Fruit fly (Drosophila melanogaster) whole organism, embryonic: ENCODE measurements around the gene IntS6.

Experiments
- Bgb ChIP-seq: fragments of 200-800 bp; sonication (Bioruptor generic); IDR thresholded peaks from 2 replicates; pipeline ENCODE4 v1.3.6; 2022; ENCODE audit warnings: missing biosample characterization, missing genetic modification characterization; ENCODE audit not compliant: partially characterized antibody
- CG10366 ChIP-seq: fragments of 200-800 bp; sonication (Bioruptor generic); IDR thresholded peaks from 2 replicates; pipeline ENCODE4 v1.3.6; 2022; ENCODE audit warnings: missing biosample characterization, missing genetic modification characterization
- CG10431 ChIP-seq: fragments of 200-800 bp; sonication (Bioruptor generic); optimal IDR thresholded peaks from 3 replicates; lab custom pipeline; 2018; ENCODE audit warnings: missing biosample characterization, mild to moderate bottlenecking, missing genetic modification characterization
- CG11398 ChIP-seq: fragments of 200-800 bp; sonication (Bioruptor generic); optimal IDR thresholded peaks from 2 replicates; lab custom pipeline; 2016; ENCODE audit warnings: missing biosample characterization, missing genetic modification characterization
- CG12219 ChIP-seq: fragments of 200-800 bp; sonication (Bioruptor generic); optimal IDR thresholded peaks from 3 replicates; lab custom pipeline; 2018; ENCODE audit warnings: missing biosample characterization, mild to moderate bottlenecking, missing genetic modification characterization
- CG14667 ChIP-seq: fragments of 200-800 bp; sonication (Bioruptor generic); IDR thresholded peaks from 2 replicates; pipeline ENCODE4 v1.3.6; 2022; ENCODE audit warnings: missing biosample characterization, missing genetic modification characterization
- CG14860 ChIP-seq: fragments of 200-800 bp; sonication (Bioruptor generic); IDR thresholded peaks from 3 replicates; pipeline ENCODE4 v1.3.6; 2022; ENCODE audit warnings: missing biosample characterization, missing genetic modification characterization; ENCODE audit not compliant: partially characterized antibody
- CG1529 ChIP-seq: fragments of 200-800 bp; sonication (Bioruptor generic); optimal IDR thresholded peaks from 3 replicates; lab custom pipeline; 2018; ENCODE audit warnings: missing biosample characterization, missing genetic modification characterization
- CG1602 ChIP-seq: fragments of 200-800 bp; sonication (Bioruptor generic); optimal IDR thresholded peaks from 3 replicates; lab custom pipeline; 2016; ENCODE audit warnings: missing biosample characterization, missing genetic modification characterization
- CG17802 ChIP-seq: fragments of 200-800 bp; sonication (Bioruptor generic); optimal IDR thresholded peaks from 2 replicates; lab custom pipeline; 2018; ENCODE audit warnings: missing biosample characterization, mild to moderate bottlenecking, missing genetic modification characterization, moderate library complexity
- CG17829 ChIP-seq: fragments of 200-800 bp; optimal IDR thresholded peaks from 2 replicates; lab custom pipeline; 2019; ENCODE audit warnings: missing biosample characterization, mild to moderate bottlenecking, missing genetic modification characterization, moderate library complexity
- CG18476 ChIP-seq: fragments of 200-800 bp; sonication (Bioruptor generic); optimal IDR thresholded peaks from 2 replicates; lab custom pipeline; 2016; ENCODE audit warnings: missing biosample characterization, mild to moderate bottlenecking, missing genetic modification characterization
- CG18619 ChIP-seq: fragments of 200-800 bp; sonication (Bioruptor generic); optimal IDR thresholded peaks from 3 replicates; lab custom pipeline; 2017; ENCODE audit warnings: missing biosample characterization, mild to moderate bottlenecking, missing genetic modification characterization
- CG18764 ChIP-seq: fragments of 200-800 bp; sonication (Bioruptor generic); optimal IDR thresholded peaks from 3 replicates; lab custom pipeline; 2016; ENCODE audit warnings: missing biosample characterization, missing genetic modification characterization
- CG2199 ChIP-seq: fragments of 200-800 bp; sonication (Bioruptor generic); IDR thresholded peaks from 3 replicates; pipeline ENCODE4 v1.3.6; 2022; ENCODE audit warnings: missing biosample characterization, missing genetic modification characterization
- CG2202 ChIP-seq: fragments of 200-800 bp; sonication (Bioruptor generic); optimal IDR thresholded peaks from 2 replicates; lab custom pipeline; 2018; ENCODE audit warnings: missing biosample characterization, mild to moderate bottlenecking, missing genetic modification characterization
- CG2678 ChIP-seq: fragments of 200-800 bp; sonication (Bioruptor generic); optimal IDR thresholded peaks from 3 replicates; lab custom pipeline; 2019; ENCODE audit warnings: missing biosample characterization, mild to moderate bottlenecking, missing genetic modification characterization, moderate library complexity
- CG8281 ChIP-seq: fragments of 200-800 bp; sonication (Bioruptor generic); optimal IDR thresholded peaks from 2 replicates; lab custom pipeline; 2018; ENCODE audit warnings: missing biosample characterization, mild to moderate bottlenecking, missing genetic modification characterization, moderate library complexity
- Doc3 ChIP-seq: fragments of 200-800 bp; sonication (Bioruptor generic); IDR thresholded peaks from 3 replicates; pipeline ENCODE4 v1.3.6; 2022; ENCODE audit warnings: missing biosample characterization, missing genetic modification characterization; ENCODE audit not compliant: partially characterized antibody
- Fer3 ChIP-seq: fragments of 200-800 bp; sonication (Bioruptor generic); optimal IDR thresholded peaks from 2 replicates; lab custom pipeline; 2018; ENCODE audit warnings: missing biosample characterization, mild to moderate bottlenecking, missing genetic modification characterization, moderate library complexity
- H15 ChIP-seq: fragments of 200-800 bp; sonication (Bioruptor generic); IDR thresholded peaks from 3 replicates; pipeline ENCODE4 v1.3.6; 2022; ENCODE audit warnings: missing biosample characterization, missing genetic modification characterization
- HmgZ ChIP-seq: fragments of 200-800 bp; sonication (Bioruptor generic); optimal IDR thresholded peaks from 2 replicates; lab custom pipeline; 2018; ENCODE audit warnings: missing biosample characterization, mild to moderate bottlenecking, missing genetic modification characterization
- Med ChIP-seq: fragments of 200-800 bp; sonication (Bioruptor generic); peaks from one replicate; lab custom pipeline; 2016; ENCODE audit warnings: missing biosample characterization, missing genetic modification characterization, mild to moderate bottlenecking, inconsistent platforms, moderate library complexity
- Neu2 ChIP-seq: fragments of 200-800 bp; sonication (Bioruptor generic); optimal IDR thresholded peaks from 3 replicates; lab custom pipeline; 2016; ENCODE audit warnings: missing biosample characterization, missing genetic modification characterization, borderline replicate concordance
- Nf-YB ChIP-seq: fragments of 200-800 bp; sonication (Bioruptor generic); optimal IDR thresholded peaks from 3 replicates; lab custom pipeline; 2019; ENCODE audit warnings: missing biosample characterization, mild to moderate bottlenecking, missing genetic modification characterization, moderate library complexity
- Taf1 ChIP-seq: fragments of 200-800 bp; sonication (Bioruptor generic); IDR thresholded peaks from 2 replicates; pipeline ENCODE4 v1.3.6; 2022; ENCODE audit warnings: missing biosample characterization, missing genetic modification characterization
- Trl ChIP-seq, 3 experiments: fragments of >200 bp in 2 of 3; fragments of 200-800 bp in 1 of 3; sonication (Bioruptor generic) in 1 of 3; optimal IDR thresholded peaks; 2 replicates in 1 of 3; 3 replicates in 2 of 3; lab custom pipeline; 2016 to 2017; ENCODE audit warnings: missing biosample characterization in 1 of 3, missing genetic modification characterization in 1 of 3
- YL-1 ChIP-seq: fragments of 200-800 bp; sonication (Bioruptor generic); optimal IDR thresholded peaks from 3 replicates; lab custom pipeline; 2017; ENCODE audit warnings: missing biosample characterization, mild to moderate bottlenecking, missing genetic modification characterization
- ash1 ChIP-seq: fragments of 200-800 bp; sonication (Bioruptor generic); optimal IDR thresholded peaks from 2 replicates; lab custom pipeline; 2018; ENCODE audit warnings: missing biosample characterization, mild to moderate bottlenecking, missing genetic modification characterization
- bowl ChIP-seq: fragments of 200-800 bp; sonication (Bioruptor generic); IDR thresholded peaks from 2 replicates; pipeline ENCODE4 v1.3.6; 2022; ENCODE audit warnings: missing biosample characterization, missing genetic modification characterization
- br ChIP-seq: fragments of >200 bp; optimal IDR thresholded peaks from 2 replicates; lab custom pipeline; 2017
- cwo ChIP-seq: fragments of 200-800 bp; sonication (Bioruptor generic); optimal IDR thresholded peaks from 3 replicates; lab custom pipeline; 2017; ENCODE audit warnings: missing biosample characterization, missing genetic modification characterization, mild to moderate bottlenecking, moderate library complexity, missing genetic modification reagents
- danr ChIP-seq: fragments of 200-800 bp; sonication (Bioruptor generic); IDR thresholded peaks from 2 replicates; pipeline ENCODE4 v1.3.6; 2022; ENCODE audit warnings: missing biosample characterization, missing genetic modification characterization
- gce ChIP-seq: fragments of 200-800 bp; sonication (Bioruptor generic); IDR thresholded peaks from 3 replicates; pipeline ENCODE4 v1.3.6; 2022; ENCODE audit warnings: missing biosample characterization, missing genetic modification characterization
- klu ChIP-seq: fragments of 200-800 bp; sonication (Bioruptor generic); IDR thresholded peaks from 2 replicates; pipeline ENCODE4 v1.3.6; 2022; ENCODE audit warnings: missing biosample characterization, missing genetic modification characterization
- lmd ChIP-seq: fragments of 200-800 bp; sonication (Bioruptor generic); IDR thresholded peaks from 2 replicates; pipeline ENCODE4 v1.3.6; 2022; ENCODE audit warnings: missing biosample characterization, missing genetic modification characterization
- lola ChIP-seq, 3 experiments: fragments of >200 bp in 2 of 3; fragments of 200-800 bp in 1 of 3; sonication (Bioruptor generic) in 1 of 3; optimal IDR thresholded peaks; 2 replicates each; lab custom pipeline; 2017 to 2019; ENCODE audit warnings: missing biosample characterization in 3 of 3, missing genetic modification characterization in 3 of 3, mild to moderate bottlenecking in 1 of 3, moderate library complexity in 1 of 3
- mirr ChIP-seq: fragments of 200-800 bp; sonication (Bioruptor generic); optimal IDR thresholded peaks from 3 replicates; lab custom pipeline; 2018; ENCODE audit warnings: missing biosample characterization, mild to moderate bottlenecking, missing genetic modification characterization
- p53 ChIP-seq: fragments of 200-800 bp; sonication (Bioruptor generic); optimal IDR thresholded peaks from 2 replicates; lab custom pipeline; 2016; ENCODE audit warnings: missing biosample characterization, missing genetic modification characterization
- pb ChIP-seq: fragments of 200-800 bp; sonication (Bioruptor generic); optimal IDR thresholded peaks from 3 replicates; lab custom pipeline; 2016; ENCODE audit warnings: missing biosample characterization, missing genetic modification characterization
- ro ChIP-seq: fragments of 200-800 bp; sonication (Bioruptor generic); IDR thresholded peaks from 2 replicates; pipeline ENCODE4 v1.3.6; 2022; ENCODE audit warnings: missing biosample characterization, missing genetic modification characterization
- salm ChIP-seq: fragments of 200-800 bp; sonication (Bioruptor generic); optimal IDR thresholded peaks from 2 replicates; lab custom pipeline; 2018; ENCODE audit warnings: missing biosample characterization, mild to moderate bottlenecking, missing genetic modification characterization
- schlank ChIP-seq: fragments of 200-800 bp; sonication (Bioruptor generic); optimal IDR thresholded peaks from 2 replicates; lab custom pipeline; 2018; ENCODE audit warnings: missing biosample characterization, mild to moderate bottlenecking, missing genetic modification characterization
- slp2 ChIP-seq: fragments of 200-800 bp; sonication (Bioruptor generic); optimal IDR thresholded peaks from 2 replicates; lab custom pipeline; 2016; ENCODE audit warnings: missing biosample characterization, missing genetic modification characterization
- tll ChIP-seq, 2 experiments: fragments of 200-800 bp in 1 of 2; fragments of >200 bp in 1 of 2; sonication (Bioruptor generic) in 1 of 2; optimal IDR thresholded peaks; 2 replicates each; lab custom pipeline; 2017 to 2019; ENCODE audit warnings: missing biosample characterization in 2 of 2, missing genetic modification characterization in 2 of 2, mild to moderate bottlenecking in 1 of 2, moderate library complexity in 1 of 2
- usp ChIP-seq: fragments of >200 bp; optimal IDR thresholded peaks from 2 replicates; lab custom pipeline; 2017; ENCODE audit warnings: missing biosample characterization, missing genetic modification characterization
- wek ChIP-seq: fragments of 200-800 bp; sonication (Bioruptor generic); optimal IDR thresholded peaks from 3 replicates; lab custom pipeline; 2018; ENCODE audit warnings: missing biosample characterization, mild to moderate bottlenecking, missing genetic modification characterization, moderate library complexity
- yki ChIP-seq: fragments of >200 bp; optimal IDR thresholded peaks from 3 replicates; lab custom pipeline; 2018
- zen ChIP-seq: fragments of 200-800 bp; sonication (Bioruptor generic); optimal IDR thresholded peaks from 3 replicates; lab custom pipeline; 2018; ENCODE audit warnings: missing biosample characterization, mild to moderate bottlenecking, missing genetic modification characterization, moderate library complexity

IntS6 gene

dm6 chrX:5744992-5745732 lies 1.9 kb downstream of the IntS6 start (continued):
- no peak for TF ChIP-seq Neu2 (GFP tag; lab: Kevin White, UChicago)
- no peak for TF ChIP-seq cwo
- peak; percentile 10; the same call in 1 of the 2 replicates for TF ChIP-seq CG10366 (GFP tag; lab: Robert Waterston, UW)
- no peak for TF ChIP-seq CG2199 (GFP tag; lab: Robert Waterston, UW)
- no peak for TF ChIP-seq ro (GFP tag; lab: Robert Waterston, UW)
- TF ChIP-seq br (lab: Kevin White, UChicago) = no peak
- peak; percentile 17 for TF ChIP-seq CG1602 (GFP tag; lab: Kevin White, UChicago)
- no peak for TF ChIP-seq lmd (GFP tag; lab: Robert Waterston, UW)
- TF ChIP-seq bowl (GFP tag; lab: Robert Waterston, UW) = no peak; the same call in 1 of the 2 replicates
- TF ChIP-seq Taf1 = no peak
- TF ChIP-seq CG18619 (GFP tag; lab: Kevin White, UChicago) = no peak
- no peak for TF ChIP-seq CG10431 (GFP tag; lab: Kevin White, UChicago)
- peak; percentile 30 for TF ChIP-seq CG1529
- no peak for TF ChIP-seq slp2 (GFP tag; lab: Kevin White, UChicago)
- peak in 1 of 3 experiments; percentile 24 for TF ChIP-seq lola (GFP tag; optimal IDR thresholded peaks at IDR 0.05; lab: Kevin White, UChicago)
- TF ChIP-seq gce (GFP tag; lab: Robert Waterston, UW) = no peak
- no peak for TF ChIP-seq CG11398 (GFP tag; lab: Kevin White, UChicago)
- TF ChIP-seq CG14667 = no peak
- TF ChIP-seq klu = no peak
- TF ChIP-seq Bgb (GFP tag; lab: Robert Waterston, UW) = peak; percentile 70
- peak; percentile 11 for TF ChIP-seq CG17829 (tag; lab: Kevin White, UChicago)
- TF ChIP-seq Doc3 = peak; percentile 79
- no peak for TF ChIP-seq yki (lab: Kevin White, UChicago)
- TF ChIP-seq CG8281 = no peak
- no peak for TF ChIP-seq YL-1 (GFP tag; lab: Kevin White, UChicago)
- TF ChIP-seq Med (GFP tag; lab: Kevin White, UChicago) = peak; percentile 75
- TF ChIP-seq CG18476 (GFP tag; lab: Kevin White, UChicago) = peak; percentile 31
- TF ChIP-seq danr (GFP tag; lab: Robert Waterston, UW) = no peak
- no peak for TF ChIP-seq salm (tag; lab: Kevin White, UChicago)
- TF ChIP-seq CG12219 (GFP tag; lab: Kevin White, UChicago) = no peak
- TF ChIP-seq H15 (GFP tag; lab: Robert Waterston, UW) = 0 out of 3 replicates have a peak, but pooled peaks have one; percentile 32
- TF ChIP-seq CG14860 (GFP tag; lab: Robert Waterston, UW) = peak; percentile 62; the same call in 1 of the 3 replicates
- TF ChIP-seq mirr (GFP tag; lab: Kevin White, UChicago) = no peak
- no peak for TF ChIP-seq CG2202 (tag; lab: Kevin White, UChicago)
- no peak for TF ChIP-seq CG18764
- TF ChIP-seq Nf-YB (GFP tag; lab: Kevin White, UChicago) = no peak
- TF ChIP-seq HmgZ = no peak
- peak; percentile 38 for TF ChIP-seq CG2678 (tag; lab: Kevin White, UChicago)
- no peak for TF ChIP-seq CG17802
- no peak for TF ChIP-seq zen (tag; lab: Kevin White, UChicago)
- TF ChIP-seq Trl (optimal IDR thresholded peaks at IDR 0.05; lab: Kevin White, UChicago) = peak in 1 of 2 experiments; percentile 11
- no peak for TF ChIP-seq Trl (GFP tag; optimal IDR thresholded peaks at IDR 0.05; lab: Kevin White, UChicago)
- no peak for TF ChIP-seq tll (GFP tag; optimal IDR thresholded peaks at IDR 0.05; lab: Kevin White, UChicago)
- no peak for TF ChIP-seq ash1 (GFP tag; lab: Kevin White, UChicago)
- no peak for TF ChIP-seq usp (GFP tag; lab: Kevin White, UChicago)
- no peak for TF ChIP-seq wek (GFP tag; lab: Kevin White, UChicago)
- no peak for TF ChIP-seq schlank (tag; lab: Kevin White, UChicago)
- no peak for TF ChIP-seq Fer3
- no peak for TF ChIP-seq p53 (GFP tag; lab: Kevin White, UChicago)
- no peak for TF ChIP-seq pb (GFP tag; lab: Kevin White, UChicago)
